Worm (Caenorhabditis elegans) whole organism, L3 larva: Measurements from ENCODE around the gene nhr-86.

ENCODE experiments used
- ZK546.5 ChIP-seq: sonication (generic microtip); optimal IDR thresholded peaks from 2 replicates; lab custom pipeline; 2017; ENCODE audit warnings: missing biosample characterization, missing genetic modification characterization
- aly-2 ChIP-seq: fragments of 150-350 bp; optimal IDR thresholded peaks from 2 replicates; lab custom pipeline; 2014; ENCODE audit warnings: missing biosample characterization, missing genetic modification characterization
- ceh-16 ChIP-seq: sonication (generic microtip); optimal IDR thresholded peaks from 2 replicates; lab custom pipeline; 2017; ENCODE audit warnings: missing biosample characterization, missing genetic modification characterization
- ceh-28 ChIP-seq: fragments of 150-350 bp; optimal IDR thresholded peaks from 2 replicates; lab custom pipeline; 2014; ENCODE audit warnings: missing biosample characterization, missing genetic modification reagents, missing genetic modification characterization
- ceh-9 ChIP-seq: sonication (generic microtip); optimal IDR thresholded peaks from 2 replicates; lab custom pipeline; 2018; ENCODE audit warnings: missing biosample characterization, missing genetic modification characterization
- egl-27 ChIP-seq: sonication (generic microtip); optimal IDR thresholded peaks from 4 replicates; lab custom pipeline; 2017; ENCODE audit warnings: missing biosample characterization, missing genetic modification reagents, missing genetic modification characterization
- elt-2 ChIP-seq: sonication (generic microtip); optimal IDR thresholded peaks from 2 replicates; lab custom pipeline; 2016; ENCODE audit warnings: missing genetic modification reagents, mild to moderate bottlenecking, missing genetic modification characterization, missing compliant biosample characterization
- elt-3 ChIP-seq, 3 experiments: fragments of 150-350 bp in 1 of 3; sonication (generic microtip) in 2 of 3; optimal IDR thresholded peaks; 2 replicates in 2 of 3; 4 replicates in 1 of 3; lab custom pipeline; 2014 to 2017; ENCODE audit warnings: missing biosample characterization in 3 of 3, missing genetic modification characterization in 3 of 3
- hmg-11 ChIP-seq: sonication (generic microtip); optimal IDR thresholded peaks from 2 replicates; lab custom pipeline; 2016; ENCODE audit warnings: missing genetic modification characterization, missing compliant biosample characterization
- jun-1 ChIP-seq: fragments of 150-350 bp; optimal IDR thresholded peaks from 2 replicates; lab custom pipeline; 2014; ENCODE audit warnings: missing biosample characterization, missing genetic modification reagents, missing genetic modification characterization
- lin-15B ChIP-seq: fragments of 150-350 bp; optimal IDR thresholded peaks from 2 replicates; lab custom pipeline; 2014; ENCODE audit warnings: missing biosample characterization, missing genetic modification characterization
- lin-39 ChIP-seq: fragments of 150-350 bp; optimal IDR thresholded peaks from 2 replicates; lab custom pipeline; 2018; ENCODE audit warnings: missing biosample characterization, missing genetic modification reagents, missing genetic modification characterization
- lsy-12 ChIP-seq: sonication (generic microtip); optimal IDR thresholded peaks from 2 replicates; lab custom pipeline; 2016; ENCODE audit warnings: mild to moderate bottlenecking, missing genetic modification characterization, missing compliant biosample characterization
- mdl-1 ChIP-seq: fragments of 150-350 bp; optimal IDR thresholded peaks from 2 replicates; lab custom pipeline; 2014; ENCODE audit warnings: missing biosample characterization, missing genetic modification characterization
- mml-1 ChIP-seq: fragments of 150-350 bp; sonication (generic microtip); optimal IDR thresholded peaks from 3 replicates; lab custom pipeline; 2014; ENCODE audit warnings: missing biosample characterization, missing genetic modification characterization
- nfya-1 ChIP-seq: sonication (generic microtip); optimal IDR thresholded peaks from 2 replicates; lab custom pipeline; 2017; ENCODE audit warnings: missing genetic modification characterization, mild to moderate bottlenecking, missing compliant biosample characterization, antibody characterized with exemption, moderate library complexity; ENCODE audit not compliant: insufficient read depth
- nhr-11 ChIP-seq: fragments of 150-350 bp; optimal IDR thresholded peaks from 2 replicates; lab custom pipeline; 2014; ENCODE audit warnings: missing biosample characterization, missing genetic modification characterization
- nhr-12 ChIP-seq: fragments of 150-350 bp; optimal IDR thresholded peaks from 2 replicates; lab custom pipeline; 2014; ENCODE audit warnings: missing biosample characterization, missing genetic modification characterization
- nhr-23 ChIP-seq: fragments of 150-350 bp; optimal IDR thresholded peaks from 2 replicates; lab custom pipeline; 2014; ENCODE audit warnings: missing biosample characterization, missing genetic modification reagents, missing genetic modification characterization
- nhr-237 ChIP-seq: fragments of 150-350 bp; optimal IDR thresholded peaks from 2 replicates; lab custom pipeline; 2014; ENCODE audit warnings: missing biosample characterization, missing genetic modification characterization
- nhr-28 ChIP-seq: fragments of 150-350 bp; optimal IDR thresholded peaks from 2 replicates; lab custom pipeline; 2014; ENCODE audit warnings: missing biosample characterization, missing genetic modification characterization
- nhr-67 ChIP-seq: fragments of 150-350 bp; optimal IDR thresholded peaks from 2 replicates; lab custom pipeline; 2014; ENCODE audit warnings: missing biosample characterization, missing genetic modification characterization
- nhr-76 ChIP-seq: fragments of 150-350 bp; sonication (generic microtip); optimal IDR thresholded peaks from 5 replicates; lab custom pipeline; 2014; ENCODE audit warnings: missing biosample characterization, missing genetic modification characterization
- nhr-77 ChIP-seq: fragments of 150-350 bp; optimal IDR thresholded peaks from 2 replicates; lab custom pipeline; 2014; ENCODE audit warnings: missing biosample characterization, missing genetic modification characterization
- pha-4 ChIP-seq: fragments of 150-350 bp; optimal IDR thresholded peaks from 2 replicates; lab custom pipeline; 2014; ENCODE audit warnings: missing biosample characterization, missing genetic modification reagents, missing genetic modification characterization
- pqm-1 ChIP-seq: fragments of 150-350 bp; optimal IDR thresholded peaks from 2 replicates; lab custom pipeline; 2017; ENCODE audit warnings: missing biosample characterization, missing genetic modification characterization, inconsistent platforms
- skn-1 ChIP-seq: fragments of 150-350 bp; optimal IDR thresholded peaks from 2 replicates; lab custom pipeline; 2014; ENCODE audit warnings: missing biosample characterization, missing genetic modification characterization
- snpc-4 ChIP-seq: fragments of 150-350 bp; optimal IDR thresholded peaks from 2 replicates; lab custom pipeline; 2014; ENCODE audit warnings: missing biosample characterization, missing genetic modification characterization
- tbx-2 ChIP-seq: sonication (generic microtip); optimal IDR thresholded peaks from 2 replicates; lab custom pipeline; 2016; ENCODE audit warnings: mild to moderate bottlenecking, missing genetic modification characterization, missing compliant biosample characterization
- unc-39 ChIP-seq: sonication (generic microtip); optimal IDR thresholded peaks from 4 replicates; lab custom pipeline; 2017; ENCODE audit warnings: missing biosample characterization, missing genetic modification characterization
- zag-1 ChIP-seq: fragments of 150-350 bp; optimal IDR thresholded peaks from 2 replicates; lab custom pipeline; 2014; ENCODE audit warnings: missing biosample characterization, missing genetic modification characterization
- ztf-11 ChIP-seq: fragments of 150-350 bp; optimal IDR thresholded peaks from 2 replicates; lab custom pipeline; 2014; ENCODE audit warnings: missing biosample characterization, missing genetic modification characterization

nhr-86 gene

DNA sequence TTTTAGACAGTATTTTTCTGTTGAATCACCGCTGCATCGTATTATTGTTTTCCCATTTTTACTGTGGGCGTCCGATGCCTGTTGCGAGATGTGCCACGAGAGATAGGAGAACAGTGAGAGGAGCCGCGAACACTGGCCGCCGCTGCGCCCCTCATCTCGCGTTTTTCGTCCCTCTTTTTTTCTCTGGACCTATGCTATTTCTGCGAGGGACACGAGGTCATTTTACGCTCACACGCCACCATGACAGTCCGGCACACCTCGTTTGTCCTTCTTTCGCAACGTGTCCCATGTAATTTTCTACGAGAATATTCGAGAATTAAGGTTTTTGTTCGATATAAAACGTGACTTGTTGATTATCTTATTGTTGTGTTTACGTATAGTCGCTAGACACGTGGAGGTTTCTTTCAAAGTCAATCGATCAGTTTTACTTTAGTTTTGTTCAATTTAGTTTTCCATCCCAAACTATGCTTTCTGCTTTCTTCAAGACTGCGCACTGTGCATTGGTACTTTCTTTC is 1.4 kb upstream of the nhr-86 start, which contains the start of gene lbp-9 (continued):
- TF ChIP-seq unc-39 (tag; lab: Kevin White, UChicago) (no peak), ceh-16 (no peak), elt-2 (tag; lab: Kevin White, UChicago) (no peak), mdl-1 (tag; lab: Kevin White, UChicago) (no peak), nhr-23 (peak; percentile 12), lin-39 (tag; lab: Kevin White, UChicago) (peak; percentile 56), nfya-1 (tag; lab: Kevin White, UChicago) (peak; percentile 55), pqm-1 (tag; lab: Kevin White, UChicago) (no peak), hmg-11 (peak; percentile 25), nhr-11 (no peak), ceh-28 (tag; lab: Kevin White, UChicago) (peak; percentile 10), snpc-4 (tag; lab: Kevin White, UChicago) (peak; percentile 24), nhr-12 (tag; lab: Kevin White, UChicago) (no peak)

DNA sequence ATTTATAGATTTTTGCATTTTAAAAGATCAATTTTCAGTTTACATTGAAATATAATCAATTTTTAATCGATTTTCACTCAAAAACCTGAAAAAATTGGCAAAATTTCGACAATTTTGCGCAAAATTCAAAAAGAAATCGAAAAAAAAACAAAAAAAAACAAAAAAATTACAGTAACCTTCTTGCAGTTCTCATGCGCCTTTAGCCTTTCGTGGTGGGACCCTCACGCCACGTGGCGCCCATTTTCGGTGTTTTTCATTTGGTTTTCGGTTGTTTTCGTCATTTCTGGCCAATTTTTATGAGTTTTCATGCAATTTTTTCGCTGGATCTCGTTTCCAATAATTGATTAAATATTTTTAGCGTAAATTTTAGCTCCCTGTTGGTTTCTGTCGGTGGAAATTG is 769 bp upstream of the nhr-86 start:
- TF ChIP-seq mml-1 (tag; lab: Kevin White, UChicago) (no peak), lsy-12 (tag; lab: Kevin White, UChicago) (no peak), nhr-23 (no peak), lin-15B (no peak), tbx-2 (no peak)

DNA sequence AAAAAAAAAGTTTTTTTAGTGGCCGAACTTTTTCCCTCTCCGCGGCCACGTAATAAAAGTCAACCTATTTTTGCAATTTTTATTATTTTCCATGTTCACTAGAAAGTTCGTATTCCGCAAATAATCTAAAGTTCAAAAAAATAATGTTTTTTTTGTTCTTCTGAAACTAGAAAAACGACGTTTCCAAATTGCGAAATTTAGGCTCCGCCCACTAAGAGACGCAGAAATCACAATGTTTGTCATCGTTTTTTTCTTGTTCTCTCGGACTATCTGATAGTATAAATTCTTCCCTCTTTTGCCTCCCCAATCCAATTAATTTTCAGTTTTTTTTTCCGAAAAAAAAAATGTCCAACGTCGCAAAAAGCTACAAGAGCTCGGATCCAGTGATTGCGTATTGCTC is 9.3 kb downstream of the nhr-86 start, which contains the start of gene comt-3:
comt-3 (plus strand) TSS at position 214 of the 400 bp plus-strand sequence.
- TF ChIP-seq jun-1 (tag; lab: Kevin White, UChicago) (no peak), nhr-237 (tag; lab: Kevin White, UChicago) (no peak), mdl-1 (tag; lab: Kevin White, UChicago) (no peak), lin-15B (no peak), nhr-23 (no peak), nhr-67 (no peak), nhr-76 (no peak)

DNA sequence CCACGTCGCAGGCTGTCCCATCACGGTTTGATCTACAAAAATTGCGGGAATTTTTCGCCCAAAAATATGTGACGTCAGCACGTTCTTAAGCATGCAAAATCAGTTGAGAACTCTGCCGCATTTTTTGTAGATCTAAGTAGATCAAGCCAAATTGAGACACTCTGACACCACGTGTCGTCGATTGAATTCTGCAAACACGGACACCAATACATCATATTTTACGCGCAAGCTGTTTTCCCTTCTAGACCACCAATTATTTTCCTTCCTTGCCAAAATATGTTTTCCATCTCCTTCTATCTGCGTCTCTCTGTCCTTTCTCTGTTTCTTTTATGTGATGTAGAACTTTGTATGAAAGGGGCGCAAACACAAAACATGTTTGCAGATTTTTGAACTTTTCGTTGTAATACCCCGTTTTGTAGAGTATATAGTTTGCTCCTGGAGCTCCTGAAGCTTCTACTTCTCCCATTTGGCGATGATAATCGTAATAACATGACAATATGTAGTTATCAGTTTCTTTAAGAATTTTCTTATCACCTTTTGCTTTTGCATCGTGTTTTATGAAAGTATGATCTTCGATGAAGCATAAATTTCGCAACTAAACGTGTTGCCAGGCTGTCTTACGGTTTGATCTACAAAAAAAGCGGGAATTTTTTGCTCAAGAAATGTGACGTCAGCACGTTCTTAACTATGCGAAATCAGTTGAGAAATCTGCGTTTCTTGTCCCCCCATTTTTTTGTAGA is 10.7 kb downstream of the nhr-86 start:
- TF ChIP-seq nhr-28 = no peak
- no peak for TF ChIP-seq ceh-9 (tag; lab: Kevin White, UChicago)
- no peak for TF ChIP-seq egl-27 (tag; lab: Kevin White, UChicago)
- no peak for TF ChIP-seq ZK546.5 (tag; lab: Kevin White, UChicago)
- peak; percentile 28 for TF ChIP-seq pqm-1 (tag; lab: Kevin White, UChicago)
- peak; percentile 25 for TF ChIP-seq nhr-76
- no peak for TF ChIP-seq aly-2 (tag; lab: Kevin White, UChicago)
- TF ChIP-seq pha-4 (tag; lab: Kevin White, UChicago) = peak; percentile 58
- no peak for TF ChIP-seq nhr-67
- TF ChIP-seq elt-2 (tag; lab: Kevin White, UChicago) = peak; percentile 63
- TF ChIP-seq lin-15B = peak; percentile 8
- no peak for TF ChIP-seq zag-1 (tag; lab: Kevin White, UChicago)
- no peak for TF ChIP-seq lsy-12 (tag; lab: Kevin White, UChicago)
- no peak for TF ChIP-seq unc-39 (tag; lab: Kevin White, UChicago)
- no peak for TF ChIP-seq ztf-11 (tag; lab: Kevin White, UChicago)

DNA sequence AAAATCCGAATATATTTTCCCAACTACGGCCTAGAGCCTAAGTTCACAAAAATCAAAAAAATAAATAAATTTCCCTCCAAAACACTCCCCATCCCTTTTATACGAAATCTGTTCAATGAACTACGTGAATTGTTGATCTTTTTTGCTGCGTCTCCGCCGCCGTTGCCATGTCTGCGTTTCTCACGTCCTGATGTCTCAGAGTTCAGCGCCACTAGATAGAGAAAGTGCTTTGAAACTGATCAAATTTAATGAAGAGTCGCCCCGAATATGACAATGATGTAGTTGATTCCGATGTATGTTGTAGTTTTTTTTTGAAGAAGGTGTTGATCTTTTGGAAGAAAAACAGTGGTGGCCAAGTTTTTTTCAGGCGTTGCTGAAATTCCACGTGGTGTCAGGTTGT is 12.4 kb downstream of the nhr-86 start:
- TF ChIP-seq ZK546.5 (tag; lab: Kevin White, UChicago) = no peak
- TF ChIP-seq skn-1 = no peak
- TF ChIP-seq nfya-1 (tag; lab: Kevin White, UChicago) = no peak
- TF ChIP-seq nhr-77 (tag; lab: Kevin White, UChicago) = no peak
- no peak for TF ChIP-seq nhr-23
- no peak for TF ChIP-seq elt-3 (tag; optimal IDR thresholded peaks at IDR 0.05; lab: Kevin White, UChicago)
- TF ChIP-seq aly-2 (tag; lab: Kevin White, UChicago) = no peak
- no peak for TF ChIP-seq nhr-28
